Worm (Caenorhabditis elegans): ENCODE results near the gene tdc-1.
A peak's percentile ranks its signal among the peaks of the same experiment; 100 is the strongest.

tdc-1 gene

DNA sequence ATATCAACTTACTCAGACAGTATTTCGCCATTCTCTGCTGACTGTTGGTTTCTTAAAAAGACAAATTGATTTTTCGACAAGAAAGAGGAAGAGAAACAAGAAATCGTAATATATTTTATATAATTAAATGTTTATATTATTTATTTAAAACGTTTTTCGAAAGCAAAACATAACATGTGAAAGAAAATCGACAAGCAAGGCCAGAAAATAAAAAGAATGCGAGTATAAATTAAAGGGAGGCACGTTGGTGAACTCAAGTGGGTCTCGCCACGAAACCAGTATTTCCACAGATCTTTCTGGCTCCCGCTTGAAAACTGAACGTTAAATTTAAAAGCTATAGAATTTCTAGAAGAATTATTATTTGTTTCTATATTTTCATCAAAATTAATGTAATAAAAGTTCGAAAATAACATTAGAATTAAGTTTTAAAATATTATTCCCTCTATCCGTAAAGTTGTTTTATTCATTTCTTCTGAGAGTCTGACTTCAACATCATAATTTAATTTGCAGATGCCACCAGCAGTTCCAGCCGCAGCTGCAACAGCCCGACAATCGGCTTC, 12.8 kb downstream of the tdc-1 start, which contains the start of the genes nst-1 and cct-4:
Gene nst-1 (minus strand): TSS at position 51 of the 560 bp plus-strand sequence.
Gene cct-4 (plus strand): TSS at position 510 of the 560 bp plus-strand sequence.
- TF ChIP-seq flh-1 (GFP tag; optimal IDR thresholded peaks at IDR 0.05) (no peak), lin-32 (GFP tag; optimal IDR thresholded peaks at IDR 0.05) (no peak), mep-1 (tag; optimal IDR thresholded peaks at IDR 0.05) (peak; percentile 28), lsy-2 (tag; optimal IDR thresholded peaks at IDR 0.05) (peak; percentile 32), unc-120 (tag; optimal IDR thresholded peaks at IDR 0.05; ENCODE audit: poor library complexity, severe bottlenecking) (no peak), bed-3 (GFP tag; optimal IDR thresholded peaks at IDR 0.05) (no peak), nhr-237 (tag; optimal IDR thresholded peaks at IDR 0.05) (peak; percentile 22), nhr-12 (tag; optimal IDR thresholded peaks at IDR 0.05) (no peak), ces-1 (GFP tag; optimal IDR thresholded peaks at IDR 0.05) (peak; percentile 39)

DNA sequence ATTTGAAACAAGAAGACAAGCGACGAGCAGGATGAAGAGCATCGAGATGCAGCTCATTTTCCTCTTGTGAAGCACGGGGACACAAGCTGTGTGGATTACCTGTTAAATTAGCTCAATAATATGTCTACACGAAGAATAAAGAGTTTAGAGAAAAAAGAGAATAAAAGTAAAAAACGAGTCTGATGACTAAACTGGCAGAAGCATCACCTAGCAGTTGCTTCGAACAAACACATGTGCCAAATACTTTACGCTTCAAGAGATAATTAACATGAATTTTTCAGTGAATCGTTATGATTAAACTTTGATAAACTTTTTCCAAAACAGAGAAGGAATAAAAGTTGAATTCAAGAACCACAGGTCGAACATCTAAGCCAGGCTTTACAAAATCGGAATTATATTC, 24.9 kb downstream of the tdc-1 start, which contains the start of gene nlp-55:
Gene nlp-55 (minus strand): TSS at position 101 of the 400 bp plus-strand sequence.
- no peak for TF ChIP-seq drap-1 (GFP tag; optimal IDR thresholded peaks at IDR 0.05)
- TF ChIP-seq mab-5 (tag; optimal IDR thresholded peaks at IDR 0.05): no peak
- no peak for TF ChIP-seq unc-39 (tag; optimal IDR thresholded peaks at IDR 0.05)
- no peak for TF ChIP-seq sem-2 (GFP tag; optimal IDR thresholded peaks at IDR 0.05)

DNA sequence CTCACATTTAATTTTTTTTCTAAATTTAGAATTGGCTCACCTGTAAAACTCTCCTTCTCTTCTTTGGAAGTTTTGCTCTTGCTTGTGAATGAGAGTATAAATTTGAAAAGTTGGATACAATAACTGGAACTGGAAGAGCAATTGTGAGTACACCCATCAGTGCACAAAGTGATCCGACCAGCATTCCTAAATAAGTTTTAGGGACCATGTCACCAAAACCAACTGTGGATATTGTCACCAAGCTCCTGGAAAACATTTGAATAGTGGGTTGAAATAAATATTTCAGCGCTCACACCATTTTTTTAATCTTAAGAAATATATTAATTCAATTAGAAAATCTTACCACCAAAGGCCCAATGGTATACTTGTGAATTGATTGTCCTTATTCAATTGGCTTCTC, 37.9 kb downstream of the tdc-1 start:
- TF ChIP-seq elt-3 (tag; optimal IDR thresholded peaks at IDR 0.05) (no peak), hlh-1 (tag; optimal IDR thresholded peaks at IDR 0.05) (no peak)

DNA sequence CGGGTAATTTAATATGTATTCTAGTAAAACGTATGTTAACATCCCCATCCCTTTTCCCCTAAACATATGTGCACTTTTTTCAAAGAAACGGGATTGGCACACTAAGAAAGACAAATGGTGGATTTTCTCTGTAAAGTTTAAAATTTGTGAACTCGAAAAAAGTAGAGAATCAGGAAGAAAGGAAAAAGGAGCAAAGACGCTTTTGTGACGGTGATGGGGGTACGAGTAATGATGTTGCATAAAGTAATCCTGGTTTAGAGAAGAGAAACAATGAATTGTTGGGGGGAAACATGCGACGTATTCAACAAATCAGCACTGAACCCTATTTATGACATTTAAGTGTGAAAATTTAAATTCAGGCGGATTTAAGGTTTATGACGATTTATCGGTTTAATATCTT, 41.1 kb downstream of the tdc-1 start:
- TF ChIP-seq ceh-39 (tag; optimal IDR thresholded peaks at IDR 0.05): no peak
- TF ChIP-seq hlh-1 (tag; optimal IDR thresholded peaks at IDR 0.05): no peak
- TF ChIP-seq cnd-1 (tag; optimal IDR thresholded peaks at IDR 0.05): no peak
- no peak for TF ChIP-seq zip-8 (tag; optimal IDR thresholded peaks at IDR 0.05)
- TF ChIP-seq bed-3 (GFP tag; optimal IDR thresholded peaks at IDR 0.05): no peak
- no peak for TF ChIP-seq ces-1 (GFP tag; optimal IDR thresholded peaks at IDR 0.05)
- no peak for TF ChIP-seq unc-62 (GFP tag; optimal IDR thresholded peaks at IDR 0.05)
- no peak for TF ChIP-seq flh-1 (GFP tag; optimal IDR thresholded peaks at IDR 0.05)
- TF ChIP-seq unc-120 (tag; optimal IDR thresholded peaks at IDR 0.05; ENCODE audit: poor library complexity, severe bottlenecking): no peak
- no peak for TF ChIP-seq elt-1 (tag; optimal IDR thresholded peaks at IDR 0.05; ENCODE audit: borderline replicate concordance, insufficient read depth)
- no peak for TF ChIP-seq lsy-2 (tag; optimal IDR thresholded peaks at IDR 0.05)
- TF ChIP-seq blmp-1 (tag; optimal IDR thresholded peaks at IDR 0.05): no peak
- TF ChIP-seq snpc-4 (tag; optimal IDR thresholded peaks at IDR 0.05): no peak
- TF ChIP-seq drap-1 (GFP tag; optimal IDR thresholded peaks at IDR 0.05): no peak
- TF ChIP-seq M03D4.4 (tag; optimal IDR thresholded peaks at IDR 0.05): no peak
- no peak for TF ChIP-seq nhr-237 (tag; optimal IDR thresholded peaks at IDR 0.05)

DNA sequence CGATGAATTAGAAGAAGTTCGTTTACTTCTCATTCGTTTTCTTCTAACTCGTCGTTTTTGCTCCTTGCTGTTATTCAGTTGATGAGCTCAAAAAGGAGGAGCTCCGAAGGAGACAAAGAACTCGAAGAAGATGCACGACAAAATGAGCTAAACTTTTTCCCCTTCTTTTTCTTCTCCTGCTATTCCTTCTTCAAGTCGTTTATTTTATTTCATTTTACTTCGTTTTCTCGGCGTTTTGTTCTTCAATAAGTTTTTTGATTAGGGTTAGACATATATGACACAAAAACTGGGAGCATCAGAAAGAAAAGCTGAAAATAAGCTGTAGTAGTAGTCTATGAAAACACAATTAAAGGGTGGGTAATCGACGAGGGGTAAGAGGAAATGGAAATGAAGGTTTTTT, 41.6 kb downstream of the tdc-1 start:
- TF ChIP-seq ces-1 (GFP tag; optimal IDR thresholded peaks at IDR 0.05): peak; percentile 64
- TF ChIP-seq ztf-11 (tag; optimal IDR thresholded peaks at IDR 0.05): no peak
- no peak for TF ChIP-seq sem-2 (GFP tag; optimal IDR thresholded peaks at IDR 0.05)
- no peak for TF ChIP-seq ceh-39 (tag; optimal IDR thresholded peaks at IDR 0.05)

DNA sequence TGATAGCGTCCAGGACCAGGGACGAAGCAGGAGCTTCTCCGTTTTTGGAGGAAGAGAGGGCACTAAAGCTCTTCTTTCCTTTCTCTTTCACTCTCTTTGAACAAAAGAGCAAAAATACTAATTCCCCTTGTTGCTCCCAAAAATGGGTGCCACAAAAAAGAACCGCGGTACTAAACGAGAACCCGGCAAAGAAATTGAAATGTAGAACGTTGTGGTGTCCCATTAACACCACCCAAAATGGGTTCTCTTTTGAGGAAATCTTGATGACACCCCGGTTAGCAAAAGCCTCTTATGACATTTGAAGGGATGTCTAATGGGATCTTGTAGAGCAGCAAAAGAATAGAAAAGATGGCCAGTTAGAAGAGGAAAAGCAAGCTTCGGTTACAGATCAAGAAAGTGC, 44.4 kb downstream of the tdc-1 start:
- TF ChIP-seq drap-1 (GFP tag; optimal IDR thresholded peaks at IDR 0.05) (no peak), unc-62 (GFP tag; optimal IDR thresholded peaks at IDR 0.05) (no peak), mab-5 (tag; optimal IDR thresholded peaks at IDR 0.05) (no peak), ham-2 (GFP tag; optimal IDR thresholded peaks at IDR 0.05) (no peak), cnd-1 (tag; optimal IDR thresholded peaks at IDR 0.05) (no peak), nhr-76 (tag; optimal IDR thresholded peaks at IDR 0.05) (no peak), elt-1 (tag; optimal IDR thresholded peaks at IDR 0.05; ENCODE audit: borderline replicate concordance, insufficient read depth) (no peak), ceh-43 (GFP tag; optimal IDR thresholded peaks at IDR 0.05) (no peak)

DNA sequence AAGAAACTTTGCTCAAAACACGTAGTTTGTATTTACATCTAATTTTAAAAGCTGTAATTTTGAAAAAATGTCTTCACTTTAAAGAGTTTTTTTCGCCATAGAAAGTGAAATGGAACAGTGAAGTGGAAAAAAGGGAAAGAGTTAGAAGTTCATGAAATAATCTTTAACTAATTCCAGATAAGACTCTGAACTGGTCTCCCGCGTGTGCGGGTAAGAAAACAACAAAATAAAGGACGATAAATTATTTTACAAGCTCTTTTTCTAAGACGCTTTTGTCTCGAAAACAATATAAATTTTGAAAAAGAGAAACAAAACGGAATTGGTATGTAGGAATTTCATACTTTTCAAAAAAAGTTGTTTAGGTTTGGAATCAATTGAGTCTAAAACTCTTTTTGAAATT, 46.3 kb downstream of the tdc-1 start:
- TF ChIP-seq pha-4 (tag; optimal IDR thresholded peaks at IDR 0.05): no peak
- TF ChIP-seq nhr-237 (tag; optimal IDR thresholded peaks at IDR 0.05): no peak
- TF ChIP-seq nhr-12 (tag; optimal IDR thresholded peaks at IDR 0.05): no peak
- no peak for TF ChIP-seq ces-1 (GFP tag; optimal IDR thresholded peaks at IDR 0.05)
- no peak for TF ChIP-seq blmp-1 (tag; optimal IDR thresholded peaks at IDR 0.05)
- TF ChIP-seq zip-8 (tag; optimal IDR thresholded peaks at IDR 0.05): no peak
- TF ChIP-seq hlh-1 (tag; optimal IDR thresholded peaks at IDR 0.05): no peak
- TF ChIP-seq unc-62 (GFP tag; optimal IDR thresholded peaks at IDR 0.05): no peak

Measured in whole organism, mixed stage, embryonic.